Fruit fly (Drosophila melanogaster): ENCODE measurements around the gene csw.

csw gene

dm6 chrX:2141159-2141853, 47.3 kb downstream of the csw start, which contains the start of gene D2hgdh (continued):
- no peak for TF ChIP-seq pan (optimal IDR thresholded peaks at IDR 0.05)
- peak in 1 of 2 experiments; percentile 24 for TF ChIP-seq pan (GFP tag; optimal IDR thresholded peaks at IDR 0.05 in 1 of 2, IDR thresholded peaks at IDR 0.05 in 1 of 2)
- TF ChIP-seq Hr51 (GFP tag; optimal IDR thresholded peaks at IDR 0.05) = no peak
- peak; percentile 9 for TF ChIP-seq run (tag; optimal IDR thresholded peaks at IDR 0.05)
- peak; percentile 23; the same call in 1 of the 2 replicates for TF ChIP-seq amos (GFP tag; IDR thresholded peaks at IDR 0.05; ENCODE audit: partially characterized antibody)
- TF ChIP-seq aop (GFP tag; IDR thresholded peaks at IDR 0.05) = no peak
- TF ChIP-seq z (GFP tag; IDR thresholded peaks at IDR 0.05) = peak; percentile 76; the same call in 2 of the 3 replicates
- no peak for TF ChIP-seq kni (GFP tag; optimal IDR thresholded peaks at IDR 0.05)
- TF ChIP-seq CG8388 (GFP tag; optimal IDR thresholded peaks at IDR 0.05) = no peak
- 0 out of 2 replicates have a peak, but pooled peaks have one; percentile 7 for TF ChIP-seq Ada2b (GFP tag; IDR thresholded peaks at IDR 0.05)
- peak; percentile 33; the same call in 1 of the 2 replicates for TF ChIP-seq CG13287 (GFP tag; IDR thresholded peaks at IDR 0.05; ENCODE audit: partially characterized antibody)
- TF ChIP-seq CG2120 (GFP tag; optimal IDR thresholded peaks at IDR 0.05) = peak; percentile 60
- TF ChIP-seq CG8290 (GFP tag; optimal IDR thresholded peaks at IDR 0.05) = no peak
- TF ChIP-seq CG8290 (tag; optimal IDR thresholded peaks at IDR 0.05) = peak in 1 of 2 experiments; percentile 39
- TF ChIP-seq CG2678 (tag; optimal IDR thresholded peaks at IDR 0.05) = peak; percentile 30
- TF ChIP-seq slbo (GFP tag; IDR thresholded peaks at IDR 0.05) = peak; percentile 49
- 0 out of 2 replicates have a peak, but pooled peaks have one; percentile 8 for TF ChIP-seq NFAT (GFP tag; IDR thresholded peaks at IDR 0.05)
- TF ChIP-seq Ptx1 (GFP tag; IDR thresholded peaks at IDR 0.05) = 0 out of 2 replicates have a peak, but pooled peaks have one; percentile 10
- no peak for TF ChIP-seq CG42726 (GFP tag; IDR thresholded peaks at IDR 0.05; ENCODE audit: partially characterized antibody)
- TF ChIP-seq chinmo (GFP tag; IDR thresholded peaks at IDR 0.05; ENCODE audit: partially characterized antibody) = peak; percentile 71; the same call in 1 of the 4 replicates
- TF ChIP-seq crc (GFP tag; optimal IDR thresholded peaks at IDR 0.05) = no peak
- TF ChIP-seq shn (GFP tag; optimal IDR thresholded peaks at IDR 0.05) = no peak
- no peak for TF ChIP-seq Vsx1 (GFP tag; optimal IDR thresholded peaks at IDR 0.05)
- peak; percentile 30 for TF ChIP-seq gem (tag; optimal IDR thresholded peaks at IDR 0.05)
- peak; percentile 62 for TF ChIP-seq sens (GFP tag)
- peak; percentile 14 for TF ChIP-seq zfh2 (GFP tag; optimal IDR thresholded peaks at IDR 0.05)
- TF ChIP-seq Jarid2 (GFP tag; optimal IDR thresholded peaks at IDR 0.05) = peak; percentile 15
- TF ChIP-seq lab (GFP tag; optimal IDR thresholded peaks at IDR 0.05) = peak; percentile 38
- TF ChIP-seq CG13296 (GFP tag; optimal IDR thresholded peaks at IDR 0.05) = peak; percentile 2
- TF ChIP-seq sna (GFP tag; IDR thresholded peaks at IDR 0.05; ENCODE audit: partially characterized antibody) = no peak
- peak; percentile 18 for TF ChIP-seq CG15269 (tag; optimal IDR thresholded peaks at IDR 0.05)
- peak; percentile 8 for TF ChIP-seq Meics (GFP tag; optimal IDR thresholded peaks at IDR 0.05)
- TF ChIP-seq seq (GFP tag; IDR thresholded peaks at IDR 0.05) = no peak
- TF ChIP-seq grau (tag; optimal IDR thresholded peaks at IDR 0.05) = peak; percentile 37

dm6 chrX:2141854-2142216, 47.8 kb downstream of the csw start:
- TF ChIP-seq CG2129 (GFP tag; IDR thresholded peaks at IDR 0.05; ENCODE audit: partially characterized antibody) (no peak), unpg (GFP tag; optimal IDR thresholded peaks at IDR 0.05) (peak; percentile 33), lilli (GFP tag; optimal IDR thresholded peaks at IDR 0.05) (peak; percentile 10), CrebB (tag; optimal IDR thresholded peaks at IDR 0.05) (peak; percentile 55), CG15601 (tag; optimal IDR thresholded peaks at IDR 0.05) (peak; percentile 20), CG6175 (GFP tag; IDR thresholded peaks at IDR 0.05) (no peak), crc (GFP tag; optimal IDR thresholded peaks at IDR 0.05) (no peak), CG1529 (GFP tag; optimal IDR thresholded peaks at IDR 0.05) (peak; percentile 57), Xrp1 (GFP tag; IDR thresholded peaks at IDR 0.05) (peak; percentile 39; the same call in 1 of the 2 replicates), lmd (GFP tag; IDR thresholded peaks at IDR 0.05) (peak; percentile 38; the same call in 1 of the 2 replicates), sqz (GFP tag; optimal IDR thresholded peaks at IDR 0.05) (peak; percentile 43), pb (GFP tag; optimal IDR thresholded peaks at IDR 0.05) (no peak), row (GFP tag; IDR thresholded peaks at IDR 0.05) (peak; percentile 74), CG13894 (tag; optimal IDR thresholded peaks at IDR 0.05) (peak; percentile 41), stwl (tag; optimal IDR thresholded peaks at IDR 0.05) (no peak), fd102C (GFP tag; optimal IDR thresholded peaks at IDR 0.05) (peak; percentile 38), CG9215 (GFP tag; IDR thresholded peaks at IDR 0.05) (peak; percentile 23; the same call in 1 of the 2 replicates)

All from whole organism, embryonic.